Worm (Caenorhabditis elegans) whole organism, L3 larva: ENCODE measurements around the gene toe-2.

Experiments
- lin-15B ChIP-seq: fragments of 150-350 bp; optimal IDR thresholded peaks from 2 replicates; lab custom pipeline; 2014; ENCODE audit warnings: missing biosample characterization, missing genetic modification characterization
- mdl-1 ChIP-seq: fragments of 150-350 bp; optimal IDR thresholded peaks from 2 replicates; lab custom pipeline; 2014; ENCODE audit warnings: missing biosample characterization, missing genetic modification characterization
- nhr-23 ChIP-seq: fragments of 150-350 bp; optimal IDR thresholded peaks from 2 replicates; lab custom pipeline; 2014; ENCODE audit warnings: missing biosample characterization, missing genetic modification reagents, missing genetic modification characterization
- nhr-25 ChIP-seq: sonication (generic microtip); optimal IDR thresholded peaks from 2 replicates; lab custom pipeline; 2017; ENCODE audit warnings: missing biosample characterization, missing genetic modification characterization
- nhr-77 ChIP-seq: fragments of 150-350 bp; optimal IDR thresholded peaks from 2 replicates; lab custom pipeline; 2014; ENCODE audit warnings: missing biosample characterization, missing genetic modification characterization
- skn-1 ChIP-seq: fragments of 150-350 bp; optimal IDR thresholded peaks from 2 replicates; lab custom pipeline; 2014; ENCODE audit warnings: missing biosample characterization, missing genetic modification characterization
- snpc-4 ChIP-seq: fragments of 150-350 bp; optimal IDR thresholded peaks from 2 replicates; lab custom pipeline; 2014; ENCODE audit warnings: missing biosample characterization, missing genetic modification characterization
- ztf-11 ChIP-seq: fragments of 150-350 bp; optimal IDR thresholded peaks from 2 replicates; lab custom pipeline; 2014; ENCODE audit warnings: missing biosample characterization, missing genetic modification characterization

ce11 chrII:6523940-6524339 is 2.8 kb upstream of the toe-2 start:
- TF ChIP-seq nhr-23 (tag; lab: Kevin White, UChicago) (no peak), ztf-11 (tag; lab: Kevin White, UChicago) (no peak), snpc-4 (tag; lab: Kevin White, UChicago) (no peak), lin-15B (tag; lab: Kevin White, UChicago) (no peak), nhr-77 (tag; lab: Kevin White, UChicago) (no peak), skn-1 (no peak), nhr-25 (no peak), mdl-1 (no peak)
